Fruit fly (Drosophila melanogaster) whole organism, embryonic: ENCODE data around the gene CG42693.

Experiments
- CG14965 ChIP-seq: fragments of 200-800 bp; sonication (Bioruptor generic); optimal IDR thresholded peaks from 2 replicates; lab custom pipeline; 2016; ENCODE audit warnings: missing biosample characterization, missing genetic modification characterization, borderline replicate concordance
- CG6689 ChIP-seq: fragments of 200-800 bp; sonication (Bioruptor generic); IDR thresholded peaks from 2 replicates; pipeline ENCODE4 v1.3.6; 2022; ENCODE audit warnings: missing biosample characterization, missing genetic modification characterization
- MBD-R2 ChIP-seq: fragments of 200-800 bp; sonication (Bioruptor generic); IDR thresholded peaks from 2 replicates; pipeline ENCODE4 v1.3.6; 2022; ENCODE audit warnings: missing biosample characterization, missing genetic modification characterization
- bowl ChIP-seq: fragments of 200-800 bp; sonication (Bioruptor generic); IDR thresholded peaks from 2 replicates; pipeline ENCODE4 v1.3.6; 2022; ENCODE audit warnings: missing biosample characterization, missing genetic modification characterization
- cas ChIP-seq: fragments of 200-800 bp; sonication (Bioruptor generic); IDR thresholded peaks from 2 replicates; pipeline ENCODE4 v1.3.6; 2022; ENCODE audit warnings: missing biosample characterization, missing genetic modification characterization
- chn ChIP-seq: fragments of 200-800 bp; sonication (Bioruptor generic); optimal IDR thresholded peaks from 2 replicates; lab custom pipeline; 2016; ENCODE audit warnings: missing biosample characterization, missing genetic modification characterization
- pros ChIP-seq: fragments of 200-800 bp; sonication (Bioruptor generic); optimal IDR thresholded peaks from 3 replicates; lab custom pipeline; 2019; ENCODE audit warnings: missing biosample characterization, mild to moderate bottlenecking, missing genetic modification characterization, moderate library complexity

DNA sequence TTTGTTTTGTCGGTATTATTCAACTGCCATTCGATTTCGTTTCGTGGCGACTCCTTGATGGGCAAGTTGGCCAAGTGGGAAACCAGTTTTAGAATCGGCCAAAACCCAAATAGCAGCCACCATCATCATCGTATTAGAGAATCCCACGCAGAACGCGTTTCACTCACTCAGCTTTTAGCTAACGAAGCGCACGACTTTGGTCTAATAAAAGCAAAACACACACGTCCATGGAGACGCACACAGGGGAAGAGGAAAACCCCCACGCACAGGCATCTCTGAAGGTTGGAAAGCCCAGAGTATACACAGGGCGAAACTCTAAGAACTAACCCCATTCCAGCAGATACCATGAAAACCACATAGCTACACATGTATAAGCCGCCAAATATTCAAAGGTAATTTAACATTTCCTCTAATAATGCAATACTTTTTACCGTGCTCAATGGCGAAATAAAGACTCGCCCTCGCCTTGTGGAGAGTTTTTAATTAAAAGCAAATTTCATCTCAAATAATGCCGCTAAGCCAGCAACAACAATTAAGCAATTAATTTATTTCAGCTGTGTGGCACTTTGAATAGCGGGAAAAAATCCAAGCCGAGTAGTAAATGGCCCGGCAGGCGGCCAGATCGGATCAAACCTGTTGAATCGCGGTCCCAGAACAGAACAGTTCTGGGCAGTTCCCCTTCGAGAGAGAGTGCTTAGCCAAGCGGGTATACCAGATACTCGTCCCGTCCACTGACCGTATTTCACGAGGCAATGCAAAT lies 3.3 kb upstream of the CG42693 start:
- TF ChIP-seq chn (GFP tag; lab: Kevin White, UChicago) (no peak), cas (GFP tag; lab: Robert Waterston, UW) (no peak), CG14965 (GFP tag; lab: Kevin White, UChicago) (no peak), bowl (no peak), pros (GFP tag; lab: Kevin White, UChicago) (no peak), CG6689 (no peak), MBD-R2 (no peak)
